Worm (Caenorhabditis elegans) whole organism, young adult: ENCODE measurements around the gene rps-12.

Experiments
- B0035.1 ChIP-seq: sonication (generic microtip); optimal IDR thresholded peaks from 2 replicates; lab custom pipeline; 2016; ENCODE audit warnings: missing genetic modification characterization, mild to moderate bottlenecking, missing compliant biosample characterization, missing genotype, missing genetic modification reagents
- F10E7.11 ChIP-seq: sonication (generic microtip); optimal IDR thresholded peaks from 2 replicates; lab custom pipeline; 2017; ENCODE audit warnings: mild to moderate bottlenecking, missing genetic modification characterization, moderate library complexity, missing compliant biosample characterization
- F49E8.2 ChIP-seq: sonication (generic microtip); optimal IDR thresholded peaks from 3 replicates; lab custom pipeline; 2017; ENCODE audit warnings: missing genetic modification characterization, mild to moderate bottlenecking, missing compliant biosample characterization, antibody characterized with exemption, moderate library complexity; ENCODE audit not compliant: insufficient read depth
- Y67H2A.10 ChIP-seq: fragments of 200-800 bp; sonication (Bioruptor generic); conservative IDR thresholded peaks from 2 replicates; pipeline ENCODE4 v1.3.6; 2022; ENCODE audit warnings: missing genetic modification reagents, missing genetic modification characterization, missing compliant biosample characterization
- Y95B8A.8 ChIP-seq: fragments of 200-800 bp; sonication (Bioruptor generic); IDR thresholded peaks from 2 replicates; pipeline ENCODE4 v1.3.6; 2022; ENCODE audit warnings: missing genetic modification reagents, missing genetic modification characterization, missing compliant biosample characterization
- ama-1 ChIP-seq, 3 experiments: fragments of 150-350 bp in 1 of 3; sonication (generic microtip) in 2 of 3; optimal IDR thresholded peaks; 2 replicates each; lab custom pipeline; 2014 to 2018; ENCODE audit warnings: missing biosample characterization in 2 of 3, missing genetic modification characterization in 2 of 3, missing genetic modification reagents in 2 of 3
- aptf-2 ChIP-seq: fragments of 200-800 bp; sonication (Bioruptor generic); conservative IDR thresholded peaks from 2 replicates; pipeline ENCODE4 v1.3.6; 2022; ENCODE audit warnings: missing genetic modification reagents, missing genetic modification characterization, missing compliant biosample characterization
- aptf-3 ChIP-seq: fragments of 200-800 bp; sonication (Bioruptor generic); IDR thresholded peaks from 2 replicates; pipeline ENCODE4 v1.3.6; 2022; ENCODE audit warnings: missing genetic modification characterization, missing compliant biosample characterization
- attf-5 ChIP-seq: fragments of 200-800 bp; sonication (Bioruptor generic); optimal IDR thresholded peaks from 2 replicates; lab custom pipeline; 2018; ENCODE audit warnings: mild to moderate bottlenecking, missing genetic modification characterization, missing compliant biosample characterization
- cebp-1 ChIP-seq, 2 experiments: fragments of 200-800 bp in 1 of 2; sonication (Bioruptor generic) in 1 of 2; sonication (generic microtip) in 1 of 2; IDR thresholded peaks in 1 of 2; optimal IDR thresholded peaks in 1 of 2; 2 replicates each; pipeline versions ENCODE4 v1.3.6 to Lab custom; 2017 to 2022; ENCODE audit warnings: missing compliant biosample characterization in 2 of 2, missing genetic modification characterization in 2 of 2, mild to moderate bottlenecking in 1 of 2, missing genetic modification reagents in 1 of 2, moderate library complexity in 1 of 2
- ceh-100 ChIP-seq: fragments of 200-800 bp; sonication (Bioruptor generic); IDR thresholded peaks from 2 replicates; pipeline ENCODE4 v1.3.6; 2022; ENCODE audit warnings: missing genetic modification reagents, missing genetic modification characterization, missing compliant biosample characterization
- ceh-91 ChIP-seq: fragments of 200-800 bp; sonication (Bioruptor generic); IDR thresholded peaks from 2 replicates; pipeline ENCODE4 v1.3.6; 2022; ENCODE audit warnings: missing genetic modification reagents, missing genetic modification characterization, missing compliant biosample characterization
- dox-1 ChIP-seq: fragments of 200-800 bp; sonication (Bioruptor generic); IDR thresholded peaks from 2 replicates; pipeline ENCODE4 v1.3.6; 2022; ENCODE audit warnings: missing genetic modification reagents, missing genetic modification characterization, missing compliant biosample characterization
- dpff-1 ChIP-seq: sonication (generic microtip); optimal IDR thresholded peaks from 2 replicates; lab custom pipeline; 2017; ENCODE audit warnings: mild to moderate bottlenecking, missing genetic modification characterization, missing compliant biosample characterization
- egl-44 ChIP-seq: fragments of 200-800 bp; sonication (Bioruptor generic); IDR thresholded peaks from 2 replicates; pipeline ENCODE4 v1.3.6; 2022; ENCODE audit warnings: missing genetic modification reagents, missing genetic modification characterization, missing compliant biosample characterization
- egrh-3 ChIP-seq: fragments of 200-800 bp; sonication (Bioruptor generic); IDR thresholded peaks from 2 replicates; pipeline ENCODE4 v1.3.6; 2022; ENCODE audit warnings: missing genetic modification reagents, missing genetic modification characterization, missing compliant biosample characterization
- ekl-4 ChIP-seq: fragments of 200-800 bp; sonication (Bioruptor generic); IDR thresholded peaks from 2 replicates; pipeline ENCODE4 v1.3.6; 2022; ENCODE audit warnings: missing genetic modification reagents, missing genetic modification characterization, missing compliant biosample characterization
- fkh-3 ChIP-seq: sonication (generic microtip); optimal IDR thresholded peaks from 2 replicates; lab custom pipeline; 2016; ENCODE audit warnings: mild to moderate bottlenecking, missing genetic modification characterization, missing compliant biosample characterization
- gei-17 ChIP-seq: fragments of 200-800 bp; sonication (Bioruptor generic); optimal IDR thresholded peaks from 2 replicates; lab custom pipeline; 2018; ENCODE audit warnings: mild to moderate bottlenecking, missing genetic modification characterization, missing compliant biosample characterization
- hmg-20 ChIP-seq: fragments of 200-800 bp; sonication (Bioruptor generic); IDR thresholded peaks from 2 replicates; pipeline ENCODE4 v1.3.6; 2022; ENCODE audit warnings: missing genetic modification reagents, missing genetic modification characterization, missing compliant biosample characterization
- hrde-1 ChIP-seq: sonication (generic microtip); optimal IDR thresholded peaks from 2 replicates; lab custom pipeline; 2016; ENCODE audit warnings: missing genetic modification characterization, mild to moderate bottlenecking, missing compliant biosample characterization, moderate library complexity, missing genotype, missing genetic modification reagents, borderline replicate concordance
- hsf-1 ChIP-seq: fragments of 200-800 bp; sonication (Bioruptor generic); IDR thresholded peaks from 2 replicates; pipeline ENCODE4 v1.3.6; 2022; ENCODE audit warnings: missing genetic modification reagents, missing genetic modification characterization, missing compliant biosample characterization
- lin-26 ChIP-seq: fragments of 200-800 bp; sonication (Bioruptor generic); IDR thresholded peaks from 2 replicates; pipeline ENCODE4 v1.3.6; 2022; ENCODE audit warnings: missing genetic modification reagents, missing genetic modification characterization, missing compliant biosample characterization
- lin-35 ChIP-seq, 3 experiments: fragments of 150-350 bp in 2 of 3; sonication (generic microtip) in 1 of 3; optimal IDR thresholded peaks; 2 replicates each; lab custom pipeline; 2014 to 2018; ENCODE audit warnings: missing biosample characterization in 3 of 3, missing genetic modification characterization in 3 of 3, missing genetic modification reagents in 3 of 3
- lin-54 ChIP-seq: fragments of 200-800 bp; sonication (Bioruptor generic); optimal IDR thresholded peaks from 2 replicates; lab custom pipeline; 2018; ENCODE audit warnings: mild to moderate bottlenecking, missing genetic modification characterization, missing compliant biosample characterization
- lir-1 ChIP-seq: fragments of 200-800 bp; sonication (Bioruptor generic); conservative IDR thresholded peaks from 2 replicates; pipeline ENCODE4 v1.3.6; 2022; ENCODE audit warnings: missing genetic modification reagents, missing genetic modification characterization, missing compliant biosample characterization
- lsl-1 ChIP-seq: fragments of 200-800 bp; sonication (Bioruptor generic); optimal IDR thresholded peaks from 2 replicates; lab custom pipeline; 2018; ENCODE audit warnings: mild to moderate bottlenecking, missing genetic modification characterization, moderate library complexity, missing compliant biosample characterization
- lsy-27 ChIP-seq: sonication (generic microtip); optimal IDR thresholded peaks from 2 replicates; lab custom pipeline; 2017; ENCODE audit warnings: missing genetic modification characterization, mild to moderate bottlenecking, missing compliant biosample characterization, antibody characterized with exemption, missing genotype, borderline replicate concordance; ENCODE audit not compliant: insufficient read depth
- madf-10 ChIP-seq: sonication (generic microtip); optimal IDR thresholded peaks from 2 replicates; lab custom pipeline; 2016; ENCODE audit warnings: mild to moderate bottlenecking, missing genetic modification characterization, missing compliant biosample characterization
- madf-3 ChIP-seq: fragments of 200-800 bp; sonication (Bioruptor generic); IDR thresholded peaks from 2 replicates; pipeline ENCODE4 v1.3.6; 2022; ENCODE audit warnings: missing genetic modification reagents, missing genetic modification characterization, missing compliant biosample characterization
- mcd-1 ChIP-seq: fragments of 200-800 bp; sonication (Bioruptor generic); IDR thresholded peaks from 2 replicates; pipeline ENCODE4 v1.3.6; 2022; ENCODE audit warnings: missing genetic modification reagents, missing genetic modification characterization, missing compliant biosample characterization
- mes-4 ChIP-seq: sonication (generic microtip); optimal IDR thresholded peaks from 2 replicates; lab custom pipeline; 2016; ENCODE audit warnings: missing genotype, missing genetic modification characterization, missing compliant biosample characterization
- mxl-1 ChIP-seq: sonication (generic microtip); optimal IDR thresholded peaks from 2 replicates; lab custom pipeline; 2016; ENCODE audit warnings: missing genetic modification characterization, missing compliant biosample characterization
- nhr-179 ChIP-seq: sonication (generic microtip); optimal IDR thresholded peaks from 2 replicates; lab custom pipeline; 2016; ENCODE audit warnings: mild to moderate bottlenecking, missing genetic modification characterization, missing compliant biosample characterization
- nhr-27 ChIP-seq: fragments of 200-800 bp; sonication (Bioruptor generic); optimal IDR thresholded peaks from 2 replicates; lab custom pipeline; 2018; ENCODE audit warnings: mild to moderate bottlenecking, missing genetic modification characterization, moderate library complexity, missing compliant biosample characterization
- nhr-90 ChIP-seq: sonication (generic microtip); optimal IDR thresholded peaks from 2 replicates; lab custom pipeline; 2016; ENCODE audit warnings: missing genotype, mild to moderate bottlenecking, missing genetic modification characterization, missing compliant biosample characterization
- rcor-1 ChIP-seq: fragments of 200-800 bp; sonication (Bioruptor generic); IDR thresholded peaks from 2 replicates; pipeline ENCODE4 v1.3.6; 2022; ENCODE audit warnings: missing genetic modification reagents, missing genetic modification characterization, missing compliant biosample characterization
- repo-1 ChIP-seq: sonication (generic microtip); optimal IDR thresholded peaks from 2 replicates; lab custom pipeline; 2017; ENCODE audit warnings: mild to moderate bottlenecking, missing genetic modification characterization, missing compliant biosample characterization
- rpc-1 ChIP-seq, 2 experiments: fragments of 150-350 bp in 1 of 2; sonication (generic microtip) in 1 of 2; optimal IDR thresholded peaks; 2 replicates each; lab custom pipeline; 2014 to 2018; ENCODE audit warnings: missing biosample characterization in 1 of 2, missing genetic modification characterization in 1 of 2, missing genetic modification reagents in 1 of 2, missing genotype in 1 of 2
- snpc-1.3 ChIP-seq: sonication (generic microtip); optimal IDR thresholded peaks from 2 replicates; lab custom pipeline; 2017; ENCODE audit warnings: missing genetic modification characterization, mild to moderate bottlenecking, missing compliant biosample characterization, antibody characterized with exemption, moderate library complexity, missing genotype, missing genetic modification reagents; ENCODE audit not compliant: insufficient read depth
- tlf-1 ChIP-seq: fragments of 200-800 bp; sonication (Bioruptor generic); optimal IDR thresholded peaks from 2 replicates; lab custom pipeline; 2018; ENCODE audit warnings: mild to moderate bottlenecking, missing genetic modification characterization, missing compliant biosample characterization
- xnd-1 ChIP-seq: sonication (generic microtip); optimal IDR thresholded peaks from 2 replicates; lab custom pipeline; 2016; ENCODE audit warnings: missing genotype, missing genetic modification reagents, missing genetic modification characterization, missing compliant biosample characterization
- zim-3 ChIP-seq: sonication (generic microtip); optimal IDR thresholded peaks from 2 replicates; lab custom pipeline; 2017; ENCODE audit warnings: mild to moderate bottlenecking, missing genetic modification characterization, moderate library complexity, missing compliant biosample characterization
- ztf-25 ChIP-seq: fragments of 200-800 bp; sonication (Bioruptor generic); IDR thresholded peaks from 2 replicates; pipeline ENCODE4 v1.3.6; 2022; ENCODE audit warnings: missing genetic modification reagents, missing genetic modification characterization, missing compliant biosample characterization
- ztf-28 ChIP-seq: fragments of 200-800 bp; sonication (Bioruptor generic); IDR thresholded peaks from 2 replicates; pipeline ENCODE4 v1.3.6; 2022; ENCODE audit warnings: missing genetic modification reagents, missing genetic modification characterization, missing compliant biosample characterization

rps-12 gene

ce11 chrIII:5697266-5697665 is 18.2 kb downstream of the rps-12 start, which contains the start of gene B0336.7:
Gene B0336.7 (minus strand): TSS chrIII:5697366.
- TF ChIP-seq ekl-4 (GFP tag; lab: Robert Waterston, UW) (no peak), lin-26 (no peak), F10E7.11 (tag; lab: Kevin White, UChicago) (no peak), egl-44 (no peak), hrde-1 (no peak), F49E8.2 (tag; lab: Kevin White, UChicago) (no peak), mxl-1 (tag; lab: Kevin White, UChicago) (no peak), gei-17 (GFP tag; lab: Kevin White, UChicago) (no peak), fkh-3 (tag; lab: Kevin White, UChicago) (no peak), lsl-1 (no peak), aptf-3 (GFP tag; lab: Robert Waterston, UW) (no peak), rcor-1 (GFP tag; lab: Robert Waterston, UW) (no peak), ztf-25 (GFP tag; lab: Robert Waterston, UW) (no peak), dpff-1 (tag; lab: Kevin White, UChicago) (no peak), lin-35 (GFP tag; optimal IDR thresholded peaks at IDR 0.05; lab: Kevin White, UChicago) (no peak), lsy-27 (tag; lab: Kevin White, UChicago) (no peak), B0035.1 (no peak), ztf-28 (GFP tag; lab: Robert Waterston, UW) (no peak), mes-4 (tag; lab: Kevin White, UChicago) (no peak), nhr-27 (tag; lab: Kevin White, UChicago) (no peak)
- TF ChIP-seq, all 124 proteins: peak for 0

ce11 chrIII:5697963-5698730 is 19.0 kb downstream of the rps-12 start, which contains the start of the genes lgg-3 and rgs-5:
Gene lgg-3 (minus strand): TSS chrIII:5698013.
Gene rgs-5 (plus strand): TSS chrIII:5698555.
- TF ChIP-seq snpc-1.3 (peak; percentile 3), rpc-1 (optimal IDR thresholded peaks at IDR 0.05; lab: Kevin White, UChicago) (no peak), rpc-1 (tag; optimal IDR thresholded peaks at IDR 0.05; lab: Kevin White, UChicago) (no peak), zim-3 (tag; lab: Kevin White, UChicago) (no peak), xnd-1 (tag; lab: Kevin White, UChicago) (peak; percentile 91), ceh-91 (peak; percentile 61), mcd-1 (GFP tag; lab: Robert Waterston, UW) (no peak), hmg-20 (no peak), madf-3 (GFP tag; lab: Robert Waterston, UW) (no peak), lir-1 (GFP tag; lab: Robert Waterston, UW) (no peak), cebp-1 (GFP tag; IDR thresholded peaks at IDR 0.05; lab: Robert Waterston, UW) (0 out of 2 replicates have a peak, but pooled peaks have one; percentile 11), cebp-1 (tag; optimal IDR thresholded peaks at IDR 0.05; lab: Kevin White, UChicago) (peak; percentile 15), nhr-90 (no peak), F10E7.11 (tag; lab: Kevin White, UChicago) (no peak), aptf-2 (no peak), Y95B8A.8 (GFP tag; lab: Robert Waterston, UW) (no peak), hsf-1 (GFP tag; lab: Robert Waterston, UW) (peak; percentile 48; the same call in 1 of the 2 replicates), ama-1 (optimal IDR thresholded peaks at IDR 0.05; lab: Kevin White, UChicago) (no peak), ama-1 (GFP tag; optimal IDR thresholded peaks at IDR 0.05; lab: Kevin White, UChicago) (no peak), lin-54 (GFP tag; lab: Kevin White, UChicago) (peak; percentile 89), repo-1 (tag; lab: Kevin White, UChicago) (no peak), dox-1 (GFP tag; lab: Robert Waterston, UW) (no peak; the same call in 1 of the 2 replicates), tlf-1 (GFP tag; lab: Kevin White, UChicago) (peak; percentile 44), madf-10 (tag; lab: Kevin White, UChicago) (no peak), egrh-3 (no peak), ceh-100 (GFP tag; lab: Robert Waterston, UW) (no peak), Y67H2A.10 (no peak), nhr-179 (tag; lab: Kevin White, UChicago) (no peak), attf-5 (peak; percentile 65)
